Fruit fly (Drosophila melanogaster) whole organism, adult: ENCODE data around the gene CG45413.

ENCODE experiments used
- CG5204 ChIP-seq: fragments of 200-800 bp; sonication (Bioruptor generic); optimal IDR thresholded peaks from 2 replicates; lab custom pipeline; 2016; ENCODE audit warnings: missing biosample characterization, missing genetic modification characterization
- CG7045 ChIP-seq: fragments of 200-800 bp; sonication (Bioruptor generic); optimal IDR thresholded peaks from 2 replicates; lab custom pipeline; 2017; ENCODE audit warnings: missing biosample characterization, mild to moderate bottlenecking, missing genetic modification characterization
- kay ChIP-seq: fragments of 200-800 bp; sonication (Bioruptor generic); peaks from one replicate; lab custom pipeline; 2016; ENCODE audit warnings: missing biosample characterization, missing genetic modification characterization, borderline replicate concordance

DNA sequence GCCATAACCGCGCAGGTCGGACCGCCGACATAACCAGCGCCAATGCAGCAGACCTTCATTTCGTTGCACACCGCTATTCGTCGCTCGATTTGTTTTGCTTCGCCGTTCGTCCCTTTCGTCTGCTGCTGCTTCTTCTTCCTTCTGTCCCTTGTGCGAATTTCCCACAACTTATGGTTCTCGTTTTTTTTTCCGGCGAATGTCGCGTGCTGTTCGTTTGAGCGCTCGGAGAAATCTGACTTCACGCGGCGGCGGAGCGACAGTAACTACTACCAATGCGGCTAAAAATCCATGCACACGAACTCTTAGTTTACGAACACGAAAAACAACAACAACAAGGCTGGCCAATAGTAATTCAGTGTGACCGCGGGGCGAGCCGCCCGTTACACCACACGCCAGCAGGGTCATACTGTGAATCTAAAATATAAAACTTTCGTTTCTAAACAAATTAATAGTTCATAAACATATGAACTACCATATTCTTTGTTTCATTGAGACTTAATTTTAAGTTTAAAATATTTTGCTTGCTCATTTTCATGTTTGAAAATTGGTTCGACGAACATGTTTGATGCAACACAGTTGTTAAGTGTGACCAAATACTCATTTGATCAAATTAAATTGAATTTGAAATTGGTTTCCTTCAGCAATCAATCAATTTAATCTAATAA lies 32.9 kb upstream of the CG45413 start, which contains the start of gene sgl:
- TF ChIP-seq CG7045 (GFP tag; lab: Kevin White, UChicago), result peak; percentile 37
- no peak for TF ChIP-seq CG5204 (GFP tag; lab: Kevin White, UChicago)
- no peak for TF ChIP-seq kay (GFP tag; lab: Kevin White, UChicago)
